Fruit fly (Drosophila melanogaster): ENCODE data around the gene CG18477.

CG18477 gene

DNA sequence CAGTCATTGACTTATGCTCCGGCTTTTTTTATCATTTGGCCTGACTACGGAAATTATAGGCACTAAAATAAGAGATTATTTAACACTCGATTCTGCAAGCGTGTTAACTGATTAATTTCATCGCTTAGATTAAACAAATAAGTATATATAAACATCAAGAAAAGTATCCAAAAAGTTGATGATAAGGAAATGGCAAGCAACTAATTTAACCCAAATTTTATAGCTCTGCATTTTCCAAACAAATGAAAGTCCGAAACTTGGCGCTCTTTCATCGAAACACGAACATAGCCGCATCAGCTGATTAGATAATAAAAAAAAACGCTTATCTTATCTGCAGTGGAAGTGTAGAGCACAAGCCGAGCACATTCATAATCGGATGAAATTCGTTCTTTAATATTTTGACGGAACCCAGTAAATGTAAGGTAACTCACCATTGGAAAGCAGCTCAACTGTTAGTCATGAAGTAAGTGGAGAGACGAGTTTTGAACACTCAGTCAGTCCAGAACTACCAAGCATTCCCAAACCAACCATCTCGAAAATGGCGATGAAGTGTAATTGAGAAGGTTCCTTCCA lies 31.2 kb upstream of the CG18477 start, which contains the start of gene CG18480 (continued):
- TF ChIP-seq Meics (GFP tag; optimal IDR thresholded peaks at IDR 0.05), result peak; percentile 59
- no peak for TF ChIP-seq Doc2 (GFP tag; IDR thresholded peaks at IDR 0.05)
- no peak for TF ChIP-seq Hr78 (GFP tag; optimal IDR thresholded peaks at IDR 0.05)
- TF ChIP-seq CG14014 (GFP tag; IDR thresholded peaks at IDR 0.05), result no peak
- peak; percentile 56 for TF ChIP-seq NFAT (GFP tag; IDR thresholded peaks at IDR 0.05)
- no peak for TF ChIP-seq CG3407 (GFP tag; optimal IDR thresholded peaks at IDR 0.05)
- TF ChIP-seq HLH54F (GFP tag; optimal IDR thresholded peaks at IDR 0.05), result peak; percentile 42
- TF ChIP-seq ATbp (GFP tag; optimal IDR thresholded peaks at IDR 0.05), result peak; percentile 31
- peak; percentile 81 for TF ChIP-seq kay (GFP tag; optimal IDR thresholded peaks at IDR 0.05)
- TF ChIP-seq fd64A (GFP tag; optimal IDR thresholded peaks at IDR 0.05), result no peak
- TF ChIP-seq lbe (GFP tag; optimal IDR thresholded peaks at IDR 0.05), result no peak
- TF ChIP-seq CG18599 (GFP tag; optimal IDR thresholded peaks at IDR 0.05), result peak; percentile 82
- peak; percentile 69 for TF ChIP-seq CG32532 (GFP tag; IDR thresholded peaks at IDR 0.05)
- no peak for TF ChIP-seq en (GFP tag; optimal IDR thresholded peaks at IDR 0.05)
- TF ChIP-seq CG17328 (GFP tag; IDR thresholded peaks at IDR 0.05), result no peak
- no peak for TF ChIP-seq kah (GFP tag; optimal IDR thresholded peaks at IDR 0.05)
- TF ChIP-seq Sox102F (GFP tag; optimal IDR thresholded peaks at IDR 0.05), result peak; percentile 30
- no peak for TF ChIP-seq CG9876 (GFP tag; optimal IDR thresholded peaks at IDR 0.05)
- TF ChIP-seq CG14710 (tag; optimal IDR thresholded peaks at IDR 0.05), result no peak
- no peak for TF ChIP-seq dati (GFP tag; IDR thresholded peaks at IDR 0.05)
- TF ChIP-seq tio (GFP tag; optimal IDR thresholded peaks at IDR 0.05), result no peak
- TF ChIP-seq Ravus (GFP tag; IDR thresholded peaks at IDR 0.05), result no peak
- peak; percentile 91 for TF ChIP-seq row (GFP tag; IDR thresholded peaks at IDR 0.05)
- no peak for TF ChIP-seq CG4707 (GFP tag; optimal IDR thresholded peaks at IDR 0.05)
- no peak for TF ChIP-seq CG14965 (GFP tag; optimal IDR thresholded peaks at IDR 0.05; ENCODE audit: borderline replicate concordance)
- no peak for TF ChIP-seq MESR4 (GFP tag; optimal IDR thresholded peaks at IDR 0.05)
- TF ChIP-seq Drgx (GFP tag; IDR thresholded peaks at IDR 0.05), result no peak
- no peak for TF ChIP-seq CG10267 (tag; optimal IDR thresholded peaks at IDR 0.05)
- TF ChIP-seq caup (GFP tag; optimal IDR thresholded peaks at IDR 0.05; ENCODE audit: severe bottlenecking), result peak; percentile 45
- no peak for TF ChIP-seq tna (GFP tag; IDR thresholded peaks at IDR 0.05; ENCODE audit: partially characterized antibody)
- TF ChIP-seq jigr1 (GFP tag; IDR thresholded peaks at IDR 0.05), result no peak
- TF ChIP-seq CG3281 (GFP tag; optimal IDR thresholded peaks at IDR 0.05), result peak; percentile 41
- TF ChIP-seq lov (optimal IDR thresholded peaks at IDR 0.05), result no peak
- no peak for TF ChIP-seq lov (GFP tag; IDR thresholded peaks at IDR 0.05)
- TF ChIP-seq CG17385 (GFP tag; optimal IDR thresholded peaks at IDR 0.05), result peak; percentile 47
- TF ChIP-seq Dip3 (GFP tag; optimal IDR thresholded peaks at IDR 0.05), result peak; percentile 42
- no peak for TF ChIP-seq CG8478 (optimal IDR thresholded peaks at IDR 0.05)
- no peak for TF ChIP-seq insv (GFP tag; optimal IDR thresholded peaks at IDR 0.05)
- peak; percentile 54 for TF ChIP-seq HmgZ (tag; optimal IDR thresholded peaks at IDR 0.05)
- peak; percentile 13 for TF ChIP-seq Asciz (GFP tag; optimal IDR thresholded peaks at IDR 0.05)
- TF ChIP-seq gce (GFP tag; IDR thresholded peaks at IDR 0.05), result 0 out of 3 replicates have a peak, but pooled peaks have one; percentile 32
- TF ChIP-seq toy (GFP tag; IDR thresholded peaks at IDR 0.05), result no peak
- no peak for TF ChIP-seq CG31224 (GFP tag; IDR thresholded peaks at IDR 0.05)
- peak; percentile 9 for TF ChIP-seq CG9727 (GFP tag; optimal IDR thresholded peaks at IDR 0.05)
- no peak; the same call in 1 of the 2 replicates for TF ChIP-seq CG11247 (GFP tag; IDR thresholded peaks at IDR 0.05)
- no peak for TF ChIP-seq CG12942 (GFP tag; optimal IDR thresholded peaks at IDR 0.05)
- TF ChIP-seq CG9797 (GFP tag; optimal IDR thresholded peaks at IDR 0.05), result no peak
- no peak for TF ChIP-seq hkb (optimal IDR thresholded peaks at IDR 0.05)
- no peak for TF ChIP-seq hkb (GFP tag; IDR thresholded peaks at IDR 0.05)
- peak; percentile 9 for TF ChIP-seq D19B (GFP tag; optimal IDR thresholded peaks at IDR 0.05)
- TF ChIP-seq CG5245 (GFP tag; optimal IDR thresholded peaks at IDR 0.05), result no peak

Measured in whole organism, embryonic.